Fruit fly (Drosophila melanogaster): ENCODE data around the gene CG33635.

dm6 chr2L:117750-118149, 40.7 kb downstream of the CG33635 start:
- TF ChIP-seq Sin3A (optimal IDR thresholded peaks at IDR 0.05) (no peak), psq (optimal IDR thresholded peaks at IDR 0.05) (no peak), insv (optimal IDR thresholded peaks at IDR 0.05) (no peak), h (optimal IDR thresholded peaks at IDR 0.05) (no peak)

Measured in Kc167 (cell line).